Worm (Caenorhabditis elegans): ENCODE results near the gene bcat-1.

bcat-1 gene

ce11 chrX:12854680-12855079 lies 22.6 kb upstream of the bcat-1 start:
- TF ChIP-seq cebp-1 (GFP tag; IDR thresholded peaks at IDR 0.05) (0 out of 2 replicates have a peak, but pooled peaks have one; percentile 10), cebp-1 (tag; optimal IDR thresholded peaks at IDR 0.05) (no peak), ztf-25 (GFP tag; IDR thresholded peaks at IDR 0.05) (0 out of 2 replicates have a peak, but pooled peaks have one; percentile 51), pbrm-1 (GFP tag; IDR thresholded peaks at IDR 0.05) (peak; percentile 45; the same call in 1 of the 2 replicates), dox-1 (GFP tag; IDR thresholded peaks at IDR 0.05) (peak; percentile 36; the same call in 1 of the 2 replicates), nhr-90 (tag; optimal IDR thresholded peaks at IDR 0.05) (peak; percentile 11), egrh-3 (GFP tag; IDR thresholded peaks at IDR 0.05) (no peak), cebp-2 (GFP tag; IDR thresholded peaks at IDR 0.05) (no peak), F49E8.2 (tag; optimal IDR thresholded peaks at IDR 0.05; ENCODE audit: insufficient read depth) (no peak), efl-1 (GFP tag; optimal IDR thresholded peaks at IDR 0.05) (no peak), die-1 (tag; optimal IDR thresholded peaks at IDR 0.05) (peak; percentile 53), sdz-38 (tag; optimal IDR thresholded peaks at IDR 0.05) (no peak), tbp1 (GFP tag; optimal IDR thresholded peaks at IDR 0.05) (peak; percentile 84), ekl-4 (GFP tag; IDR thresholded peaks at IDR 0.05) (0 out of 2 replicates have a peak, but pooled peaks have one; percentile 26), egl-44 (GFP tag; IDR thresholded peaks at IDR 0.05) (0 out of 2 replicates have a peak, but pooled peaks have one; percentile 19), B0261.1 (tag; optimal IDR thresholded peaks at IDR 0.05) (peak; percentile 66), lin-26 (GFP tag; IDR thresholded peaks at IDR 0.05) (peak; percentile 51), ccch-3 (GFP tag; optimal IDR thresholded peaks at IDR 0.05) (no peak), D2030.7 (GFP tag; IDR thresholded peaks at IDR 0.05) (peak; percentile 65), rpc-1 (optimal IDR thresholded peaks at IDR 0.05) (peak; percentile 57), rpc-1 (tag; optimal IDR thresholded peaks at IDR 0.05) (peak; percentile 72), hmg-1.2 (GFP tag; IDR thresholded peaks at IDR 0.05) (peak; percentile 62)

ce11 chrX:12857701-12858100 lies 19.6 kb upstream of the bcat-1 start, which contains the start of gene T14G8.2:
Gene T14G8.2 (plus strand): TSS chrX:12858001.
- TF ChIP-seq ceh-27 (GFP tag; optimal IDR thresholded peaks at IDR 0.05) (no peak), nhr-179 (tag; optimal IDR thresholded peaks at IDR 0.05) (no peak), let-526 (GFP tag; IDR thresholded peaks at IDR 0.05) (no peak), rpc-1 (optimal IDR thresholded peaks at IDR 0.05) (no peak), rpc-1 (tag; optimal IDR thresholded peaks at IDR 0.05) (no peak), F57A8.1 (GFP tag; optimal IDR thresholded peaks at IDR 0.05) (no peak), F52B5.7 (tag; optimal IDR thresholded peaks at IDR 0.05) (no peak), lsl-1 (GFP tag; optimal IDR thresholded peaks at IDR 0.05) (no peak), bed-1 (GFP tag; IDR thresholded peaks at IDR 0.05) (no peak), attf-3 (GFP tag; conservative IDR thresholded peaks at IDR 0.05) (no peak), K12H6.12 (tag; optimal IDR thresholded peaks at IDR 0.05) (no peak), bed-2 (GFP tag; IDR thresholded peaks at IDR 0.05) (no peak), madf-6 (GFP tag; IDR thresholded peaks at IDR 0.05) (no peak)

- TF ChIP-seq nhr-80 (tag; optimal IDR thresholded peaks at IDR 0.05) (peak; percentile 69), snpc-3.4 (tag; optimal IDR thresholded peaks at IDR 0.05) (no peak), let-607 (tag; optimal IDR thresholded peaks at IDR 0.05) (peak; percentile 96 to 98), dpl-1 (GFP tag; optimal IDR thresholded peaks at IDR 0.05) (no peak), dox-1 (GFP tag; IDR thresholded peaks at IDR 0.05) (0 out of 2 replicates have a peak, but pooled peaks have one; percentile 30), tbp1 (GFP tag; optimal IDR thresholded peaks at IDR 0.05) (peak; percentile 17), ztf-18 (tag; optimal IDR thresholded peaks at IDR 0.05) (peak; percentile 90), mcd-1 (GFP tag; IDR thresholded peaks at IDR 0.05) (no peak), snpc-4 (GFP tag; optimal IDR thresholded peaks at IDR 0.05) (no peak), snpc-4 (tag; optimal IDR thresholded peaks at IDR 0.05) (peak in 1 of 4 experiments; percentile 14), lin-40 (tag; optimal IDR thresholded peaks at IDR 0.05) (peak; percentile 44)
Observed at ce11 chrX:12860711-12861287, 16.5 kb upstream of the bcat-1 start, which contains the start of gene T14G8.3. Gene T14G8.3 (plus strand): TSS chrX:12861237.

All from whole organism, young adult.